Worm (Caenorhabditis elegans): ENCODE measurements around the gene srsx-2.
"Not testable (repeated sequence)": the region's sequence is repeated elsewhere in the genome, so short reads cannot be mapped to it uniquely, and the experiment has no call there.

Gene srsx-2

DNA sequence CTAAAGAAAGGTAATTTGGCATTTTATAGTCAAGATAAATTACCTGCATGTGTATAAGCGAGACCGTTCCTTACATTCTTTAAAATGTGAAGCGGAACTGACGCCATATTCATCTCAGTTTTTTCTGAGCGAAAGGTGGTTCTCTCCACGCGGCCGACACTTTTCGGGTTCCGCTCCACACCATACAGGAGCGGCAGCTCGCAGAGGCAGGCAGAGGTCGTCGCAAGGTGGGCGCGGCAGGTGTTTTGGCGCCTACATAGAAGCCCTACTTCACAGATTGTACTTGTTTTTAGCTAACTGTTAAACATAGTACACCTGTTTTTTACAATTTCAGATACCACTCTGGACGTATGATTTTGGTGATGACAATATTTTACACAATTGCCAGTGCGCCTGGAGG is 29.7 kb upstream of the srsx-2 start:
- no peak for TF ChIP-seq aly-2 (tag; optimal IDR thresholded peaks at IDR 0.05)
- TF ChIP-seq pqm-1 (tag; optimal IDR thresholded peaks at IDR 0.05) = no peak
- TF ChIP-seq ceh-9 (tag; optimal IDR thresholded peaks at IDR 0.05) = no peak
- TF ChIP-seq nhr-28 (tag; optimal IDR thresholded peaks at IDR 0.05) = no peak
- TF ChIP-seq nhr-25 (tag; optimal IDR thresholded peaks at IDR 0.05) = no peak
- TF ChIP-seq ceh-82 (tag; optimal IDR thresholded peaks at IDR 0.05) = no peak
- no peak for TF ChIP-seq zag-1 (tag; optimal IDR thresholded peaks at IDR 0.05)
- no peak for TF ChIP-seq nhr-23 (tag; optimal IDR thresholded peaks at IDR 0.05)
- no peak for TF ChIP-seq nhr-43 (tag; optimal IDR thresholded peaks at IDR 0.05; ENCODE audit: poor library complexity, severe bottlenecking)
- no peak for TF ChIP-seq nhr-12 (tag; optimal IDR thresholded peaks at IDR 0.05)
- TF ChIP-seq ZK546.5 (tag; optimal IDR thresholded peaks at IDR 0.05) = no peak
- no peak for TF ChIP-seq pha-4 (tag; optimal IDR thresholded peaks at IDR 0.05)
- no peak for TF ChIP-seq egl-27 (tag; optimal IDR thresholded peaks at IDR 0.05)
- no peak for TF ChIP-seq ztf-11 (tag; optimal IDR thresholded peaks at IDR 0.05)
- TF ChIP-seq skn-1 (tag; optimal IDR thresholded peaks at IDR 0.05) = no peak
- no peak for TF ChIP-seq fkh-2 (tag; optimal IDR thresholded peaks at IDR 0.05)

DNA sequence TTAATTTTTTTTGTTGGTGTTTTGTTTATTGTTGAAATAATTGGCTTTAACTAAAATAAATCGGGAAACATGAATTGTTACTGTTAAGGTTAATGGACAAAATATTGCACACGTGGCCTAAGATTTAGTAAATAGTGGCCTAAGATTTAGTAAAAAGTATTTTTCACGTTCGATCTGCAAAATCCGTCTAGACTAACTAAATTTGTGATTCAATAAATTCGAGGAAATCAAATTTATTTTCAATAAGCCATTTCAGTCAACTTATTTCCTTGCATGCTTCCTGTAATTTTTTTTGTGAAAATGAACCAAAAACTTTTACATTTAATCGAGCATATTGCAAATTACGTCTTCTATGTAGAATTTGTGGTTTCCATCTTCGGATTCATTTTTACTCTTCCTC is 28.5 kb upstream of the srsx-2 start, which contains the start of gene srw-72:
Gene srw-72, plus strand, starts transcription at position 301 of the 400 bp plus-strand sequence.
- no peak for TF ChIP-seq unc-62 (GFP tag; optimal IDR thresholded peaks at IDR 0.05)

ce11 chrV:17464278-17464677 is 26.1 kb upstream of the srsx-2 start, which contains the start of gene F20E11.7:
Gene F20E11.7 (plus strand): TSS chrV:17464578.
- not testable (repeated sequence) for TF ChIP-seq nhr-237, nhr-12, skn-1 (tag; optimal IDR thresholded peaks at IDR 0.05)

DNA sequence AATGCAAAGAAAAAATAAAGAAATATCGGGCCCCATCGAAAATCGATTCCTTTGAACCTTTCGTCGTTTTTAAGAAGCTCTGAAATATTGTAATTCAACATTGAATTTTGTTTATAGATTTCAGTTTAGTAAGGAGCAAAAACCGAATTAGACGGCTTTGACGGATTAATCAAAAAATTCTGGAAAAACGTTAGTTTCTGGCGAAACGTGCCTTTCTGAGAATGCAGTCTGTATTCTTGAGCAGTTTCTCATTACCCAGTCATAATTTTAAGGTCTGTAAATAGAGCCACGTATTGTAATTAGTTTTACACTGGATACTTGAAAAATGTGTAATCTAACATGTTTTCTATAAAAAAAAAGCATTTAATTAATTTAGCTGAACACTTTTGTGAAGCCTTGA is 21.8 kb upstream of the srsx-2 start, which contains the start of gene srz-48:
Gene srz-48, minus strand, starts transcription at position 101 of the 400 bp plus-strand sequence.
- TF ChIP-seq egl-27 (tag; optimal IDR thresholded peaks at IDR 0.05) = no peak
- TF ChIP-seq nhr-28 (tag; optimal IDR thresholded peaks at IDR 0.05) = no peak
- TF ChIP-seq nfya-1 (tag; optimal IDR thresholded peaks at IDR 0.05; ENCODE audit: insufficient read depth) = no peak
- no peak for TF ChIP-seq ceh-9 (tag; optimal IDR thresholded peaks at IDR 0.05)
- no peak for TF ChIP-seq skn-1 (tag; optimal IDR thresholded peaks at IDR 0.05)
- no peak for TF ChIP-seq mdl-1 (tag; optimal IDR thresholded peaks at IDR 0.05)
- TF ChIP-seq mml-1 (tag; optimal IDR thresholded peaks at IDR 0.05) = no peak
- no peak for TF ChIP-seq nhr-67 (tag; optimal IDR thresholded peaks at IDR 0.05)
- no peak for TF ChIP-seq fos-1 (tag; optimal IDR thresholded peaks at IDR 0.05)
- TF ChIP-seq aly-2 (tag; optimal IDR thresholded peaks at IDR 0.05) = no peak
- no peak for TF ChIP-seq nhr-77 (tag; optimal IDR thresholded peaks at IDR 0.05)
- no peak for TF ChIP-seq lsy-12 (tag; optimal IDR thresholded peaks at IDR 0.05)

- TF ChIP-seq sea-2 (GFP tag; optimal IDR thresholded peaks at IDR 0.05) = no peak
- no peak for TF ChIP-seq fkh-10 (GFP tag; optimal IDR thresholded peaks at IDR 0.05)
Measured at ce11 chrV:17458069-17458468, 19.9 kb upstream of the srsx-2 start, which contains the start of gene str-200. Gene str-200 (minus strand): TSS chrV:17458169.

DNA sequence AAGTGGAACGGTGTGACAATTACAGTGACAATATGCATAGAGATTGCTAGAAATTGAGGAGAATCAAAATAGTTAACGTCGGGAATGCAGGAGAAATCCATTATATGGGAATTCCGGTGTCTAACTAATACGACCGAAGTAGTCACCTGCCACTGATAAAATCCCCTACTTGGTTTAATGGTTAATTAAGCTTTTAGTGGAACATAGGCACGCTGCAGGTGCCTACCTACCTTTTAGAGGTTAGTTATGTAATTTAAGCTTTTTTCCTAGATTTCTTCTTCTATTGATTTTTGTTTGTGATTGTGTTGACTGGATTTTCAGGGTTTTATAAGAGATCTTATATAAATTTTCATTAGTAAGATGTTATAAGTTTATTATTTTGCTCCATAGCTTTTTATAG is 18.0 kb upstream of the srsx-2 start, which contains the start of gene srh-203:
Gene srh-203, minus strand, starts transcription at position 101 of the 400 bp plus-strand sequence.
- not testable (repeated sequence) for TF ChIP-seq fkh-2, nhr-11, ztf-4 (tag; optimal IDR thresholded peaks at IDR 0.05)

DNA sequence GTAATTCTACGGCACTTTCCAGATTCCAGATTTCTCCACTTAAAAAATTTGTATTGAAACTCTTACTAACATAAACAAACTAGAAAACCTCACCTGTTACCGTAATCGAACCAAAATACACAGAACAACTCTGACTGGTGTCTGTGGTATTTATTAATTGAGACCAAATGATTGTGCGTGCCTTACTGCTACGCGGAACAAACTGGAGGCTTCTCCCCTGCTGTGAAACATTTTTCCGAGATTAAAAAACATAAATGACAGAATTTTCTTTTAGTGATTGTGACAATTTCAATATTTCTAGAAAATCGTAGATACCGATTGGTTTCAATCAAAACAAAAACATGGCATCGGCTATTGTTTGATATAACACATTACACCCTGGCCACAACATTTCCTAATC is 11.6 kb upstream of the srsx-2 start:
- TF ChIP-seq egl-5 (tag; optimal IDR thresholded peaks at IDR 0.05) = no peak
- TF ChIP-seq ceh-82 (tag; optimal IDR thresholded peaks at IDR 0.05) = no peak
- no peak for TF ChIP-seq daf-12 (tag; optimal IDR thresholded peaks at IDR 0.05)
- TF ChIP-seq ZK546.5 (tag; optimal IDR thresholded peaks at IDR 0.05) = no peak
- no peak for TF ChIP-seq sea-2 (GFP tag; optimal IDR thresholded peaks at IDR 0.05)
- no peak for TF ChIP-seq ceh-9 (tag; optimal IDR thresholded peaks at IDR 0.05)
